Fruit fly (Drosophila melanogaster) whole organism, embryonic: ENCODE data around the gene Muc4B.

ENCODE experiments used
- CG10654 ChIP-seq: fragments of 200-800 bp; sonication (Bioruptor generic); optimal IDR thresholded peaks from 2 replicates; lab custom pipeline; 2016; ENCODE audit warnings: missing biosample characterization, missing genetic modification characterization
- CG11093 ChIP-seq: fragments of 200-800 bp; sonication (Bioruptor generic); IDR thresholded peaks from 3 replicates; pipeline ENCODE4 v1.3.6; 2022; ENCODE audit warnings: missing biosample characterization, missing genetic modification characterization
- CG11456 ChIP-seq: fragments of 200-800 bp; sonication (Bioruptor generic); IDR thresholded peaks from 3 replicates; pipeline ENCODE4 v1.3.6; 2022; ENCODE audit warnings: missing biosample characterization, missing genetic modification characterization
- CG11560 ChIP-seq: fragments of 200-800 bp; sonication (Bioruptor generic); IDR thresholded peaks from 3 replicates; pipeline ENCODE4 v1.3.6; 2022; ENCODE audit warnings: missing biosample characterization, missing genetic modification characterization
- CG13624 ChIP-seq: fragments of 200-800 bp; sonication (Bioruptor generic); optimal IDR thresholded peaks from 2 replicates; lab custom pipeline; 2016; ENCODE audit warnings: missing biosample characterization, missing genetic modification characterization
- CG14014 ChIP-seq: fragments of 200-800 bp; sonication (Bioruptor generic); IDR thresholded peaks from 2 replicates; pipeline ENCODE4 v1.3.6; 2022; ENCODE audit warnings: missing biosample characterization, missing genetic modification characterization
- CG15479 ChIP-seq: fragments of 200-800 bp; sonication (Bioruptor generic); optimal IDR thresholded peaks from 3 replicates; lab custom pipeline; 2019; ENCODE audit warnings: missing biosample characterization, mild to moderate bottlenecking, missing genetic modification characterization, moderate library complexity
- CG16815 ChIP-seq: fragments of 200-800 bp; sonication (Bioruptor generic); optimal IDR thresholded peaks from 3 replicates; lab custom pipeline; 2017; ENCODE audit warnings: missing biosample characterization, mild to moderate bottlenecking, missing genetic modification characterization
- CG17186 ChIP-seq: fragments of 200-800 bp; sonication (Bioruptor generic); optimal IDR thresholded peaks from 3 replicates; lab custom pipeline; 2017; ENCODE audit warnings: missing biosample characterization, missing genetic modification reagents, missing genetic modification characterization
- CG1792 ChIP-seq: fragments of 200-800 bp; sonication (Bioruptor generic); optimal IDR thresholded peaks from 2 replicates; lab custom pipeline; 2016; ENCODE audit warnings: missing biosample characterization, missing genetic modification characterization
- CG2129 ChIP-seq: fragments of 200-800 bp; sonication (Bioruptor generic); IDR thresholded peaks from 2 replicates; pipeline ENCODE4 v1.3.6; 2022; ENCODE audit warnings: missing biosample characterization, missing genetic modification characterization; ENCODE audit not compliant: partially characterized antibody
- CG2199 ChIP-seq: fragments of 200-800 bp; sonication (Bioruptor generic); IDR thresholded peaks from 3 replicates; pipeline ENCODE4 v1.3.6; 2022; ENCODE audit warnings: missing biosample characterization, missing genetic modification characterization
- CG31365 ChIP-seq: fragments of 200-800 bp; sonication (Bioruptor generic); optimal IDR thresholded peaks from 2 replicates; lab custom pipeline; 2018; ENCODE audit warnings: missing biosample characterization, mild to moderate bottlenecking, missing genetic modification characterization
- CG31441 ChIP-seq: fragments of 200-800 bp; sonication (Bioruptor generic); IDR thresholded peaks from 2 replicates; pipeline ENCODE4 v1.3.6; 2022; ENCODE audit warnings: missing biosample characterization, missing genetic modification characterization
- CG3995 ChIP-seq: fragments of 200-800 bp; sonication (Bioruptor generic); optimal IDR thresholded peaks from 3 replicates; lab custom pipeline; 2016; ENCODE audit warnings: missing biosample characterization, missing genetic modification characterization
- CG4328 ChIP-seq: fragments of 200-800 bp; sonication (Bioruptor generic); optimal IDR thresholded peaks from 3 replicates; lab custom pipeline; 2017; ENCODE audit warnings: missing biosample characterization, missing genetic modification reagents, missing genetic modification characterization
- CG6254 ChIP-seq: fragments of 200-800 bp; sonication (Bioruptor generic); optimal IDR thresholded peaks from 3 replicates; lab custom pipeline; 2017; ENCODE audit warnings: mild to moderate bottlenecking, missing biosample characterization, missing genetic modification reagents, missing genetic modification characterization
- CG7963 ChIP-seq: fragments of 200-800 bp; sonication (Bioruptor generic); IDR thresholded peaks from 3 replicates; pipeline ENCODE4 v1.3.6; 2022; ENCODE audit warnings: missing biosample characterization, missing genetic modification characterization; ENCODE audit not compliant: partially characterized antibody
- CG8944 ChIP-seq: fragments of 200-800 bp; sonication (Bioruptor generic); optimal IDR thresholded peaks from 3 replicates; lab custom pipeline; 2016; ENCODE audit warnings: missing biosample characterization, missing genetic modification characterization
- CG9215 ChIP-seq: fragments of 200-800 bp; sonication (Bioruptor generic); IDR thresholded peaks from 2 replicates; pipeline ENCODE4 v1.3.6; 2022; ENCODE audit warnings: missing biosample characterization, missing genetic modification characterization
- CG9932 ChIP-seq: fragments of 200-800 bp; sonication (Bioruptor generic); IDR thresholded peaks from 2 replicates; pipeline ENCODE4 v1.3.6; 2022; ENCODE audit warnings: missing biosample characterization, missing genetic modification characterization
- Chrac-16 ChIP-seq: fragments of 200-800 bp; sonication (Bioruptor generic); optimal IDR thresholded peaks from 3 replicates; lab custom pipeline; 2016; ENCODE audit warnings: missing biosample characterization, missing genetic modification characterization
- CoRest ChIP-seq: fragments of 200-800 bp; sonication (Bioruptor generic); optimal IDR thresholded peaks from 3 replicates; lab custom pipeline; 2018; ENCODE audit warnings: missing biosample characterization, mild to moderate bottlenecking, missing genetic modification characterization, moderate library complexity
- Deaf1 ChIP-seq: fragments of 200-800 bp; optimal IDR thresholded peaks from 3 replicates; lab custom pipeline; 2019; ENCODE audit warnings: missing biosample characterization, mild to moderate bottlenecking, missing genetic modification characterization, moderate library complexity
- Dp ChIP-seq: fragments of 200-800 bp; sonication (Bioruptor generic); optimal IDR thresholded peaks from 2 replicates; lab custom pipeline; 2018; ENCODE audit warnings: missing biosample characterization, mild to moderate bottlenecking, missing genetic modification characterization, moderate library complexity
- GATAe ChIP-seq: fragments of 200-800 bp; sonication (Bioruptor generic); conservative IDR thresholded peaks from 2 replicates; pipeline ENCODE4 v1.3.6; 2022; ENCODE audit warnings: missing biosample characterization, missing genetic modification characterization
- Hsf ChIP-seq: fragments of 200-800 bp; sonication (Bioruptor generic); optimal IDR thresholded peaks from 3 replicates; lab custom pipeline; 2016; ENCODE audit warnings: missing biosample characterization, missing genetic modification characterization
- MESR4 ChIP-seq: fragments of 200-800 bp; sonication (Bioruptor generic); optimal IDR thresholded peaks from 2 replicates; lab custom pipeline; 2018; ENCODE audit warnings: missing biosample characterization, mild to moderate bottlenecking, missing genetic modification characterization, moderate library complexity
- MTF-1 ChIP-seq: fragments of 200-800 bp; sonication (Bioruptor generic); optimal IDR thresholded peaks from 2 replicates; lab custom pipeline; 2018; ENCODE audit warnings: missing biosample characterization, mild to moderate bottlenecking, missing genetic modification characterization, borderline replicate concordance
- Max ChIP-seq: fragments of 200-800 bp; sonication (Bioruptor generic); optimal IDR thresholded peaks from 2 replicates; lab custom pipeline; 2016; ENCODE audit warnings: missing biosample characterization, mild to moderate bottlenecking, missing genetic modification characterization
- Meics ChIP-seq: fragments of 200-800 bp; sonication (Bioruptor generic); optimal IDR thresholded peaks from 2 replicates; lab custom pipeline; 2017; ENCODE audit warnings: missing biosample characterization, mild to moderate bottlenecking, missing genetic modification characterization
- Nf-YB ChIP-seq: fragments of 200-800 bp; sonication (Bioruptor generic); optimal IDR thresholded peaks from 3 replicates; lab custom pipeline; 2019; ENCODE audit warnings: missing biosample characterization, mild to moderate bottlenecking, missing genetic modification characterization, moderate library complexity
- Opbp ChIP-seq: fragments of 200-800 bp; sonication (Bioruptor generic); IDR thresholded peaks from 3 replicates; pipeline ENCODE4 v1.3.6; 2022; ENCODE audit warnings: missing biosample characterization, missing genetic modification characterization; ENCODE audit not compliant: partially characterized antibody
- Poxn ChIP-seq: fragments of 200-800 bp; sonication (Bioruptor generic); IDR thresholded peaks from 2 replicates; pipeline ENCODE4 v1.3.6; 2022; ENCODE audit warnings: missing biosample characterization, missing genetic modification characterization
- Ravus ChIP-seq: fragments of 200-800 bp; sonication (Bioruptor generic); IDR thresholded peaks from 2 replicates; pipeline ENCODE4 v1.3.6; 2022; ENCODE audit warnings: missing biosample characterization, missing genetic modification characterization
- aop ChIP-seq: fragments of 200-800 bp; sonication (Bioruptor generic); IDR thresholded peaks from 2 replicates; pipeline ENCODE4 v1.3.6; 2022; ENCODE audit warnings: missing biosample characterization, missing genetic modification characterization
- ase ChIP-seq: fragments of 200-800 bp; sonication (Bioruptor generic); IDR thresholded peaks from 3 replicates; pipeline ENCODE4 v1.3.6; 2022; ENCODE audit warnings: missing biosample characterization, missing genetic modification characterization
- chm ChIP-seq: fragments of 200-800 bp; sonication (Bioruptor generic); IDR thresholded peaks from 2 replicates; pipeline ENCODE4 v1.3.6; 2022; ENCODE audit warnings: missing biosample characterization, missing genetic modification characterization
- dm ChIP-seq: fragments of 200-800 bp; sonication (Bioruptor generic); optimal IDR thresholded peaks from 3 replicates; lab custom pipeline; 2016; ENCODE audit warnings: missing biosample characterization, missing genetic modification characterization
- emc ChIP-seq: fragments of 200-800 bp; sonication (Bioruptor generic); optimal IDR thresholded peaks from 2 replicates; lab custom pipeline; 2016; ENCODE audit warnings: missing biosample characterization, missing genetic modification characterization
- en ChIP-seq: fragments of 200-800 bp; sonication (Bioruptor generic); optimal IDR thresholded peaks from 2 replicates; lab custom pipeline; 2016; ENCODE audit warnings: missing biosample characterization, missing genetic modification characterization
- exex ChIP-seq: fragments of 200-800 bp; sonication (Bioruptor generic); optimal IDR thresholded peaks from 4 replicates; lab custom pipeline; 2018; ENCODE audit warnings: missing biosample characterization, mild to moderate bottlenecking, missing genetic modification characterization, moderate library complexity
- gsb ChIP-seq: fragments of 200-800 bp; sonication (Bioruptor generic); IDR thresholded peaks from 2 replicates; pipeline ENCODE4 v1.3.6; 2022; ENCODE audit warnings: missing biosample characterization, missing genetic modification characterization
- kah ChIP-seq: fragments of 200-800 bp; sonication (Bioruptor generic); optimal IDR thresholded peaks from 2 replicates; lab custom pipeline; 2018; ENCODE audit warnings: missing biosample characterization, mild to moderate bottlenecking, missing genetic modification characterization
- lab ChIP-seq: fragments of 200-800 bp; sonication (Bioruptor generic); optimal IDR thresholded peaks from 3 replicates; lab custom pipeline; 2017; ENCODE audit warnings: missing biosample characterization, missing genetic modification characterization, mild to moderate bottlenecking, moderate library complexity, missing genetic modification reagents
- maf-S ChIP-seq: fragments of 200-800 bp; sonication (Bioruptor generic); optimal IDR thresholded peaks from 2 replicates; lab custom pipeline; 2016; ENCODE audit warnings: missing biosample characterization, missing genetic modification characterization
- mam ChIP-seq: fragments of 200-800 bp; sonication (Bioruptor generic); optimal IDR thresholded peaks from 3 replicates; lab custom pipeline; 2016; ENCODE audit warnings: missing biosample characterization, missing genetic modification characterization
- mirr ChIP-seq: fragments of 200-800 bp; sonication (Bioruptor generic); optimal IDR thresholded peaks from 3 replicates; lab custom pipeline; 2018; ENCODE audit warnings: missing biosample characterization, mild to moderate bottlenecking, missing genetic modification characterization
- phol ChIP-seq: fragments of 200-800 bp; sonication (Bioruptor generic); optimal IDR thresholded peaks from 3 replicates; lab custom pipeline; 2018; ENCODE audit warnings: missing biosample characterization, mild to moderate bottlenecking, missing genetic modification characterization, moderate library complexity
- pros ChIP-seq: fragments of 200-800 bp; sonication (Bioruptor generic); optimal IDR thresholded peaks from 3 replicates; lab custom pipeline; 2019; ENCODE audit warnings: missing biosample characterization, mild to moderate bottlenecking, missing genetic modification characterization, moderate library complexity
- sisA ChIP-seq: fragments of 200-800 bp; sonication (Bioruptor generic); IDR thresholded peaks from 2 replicates; pipeline ENCODE4 v1.3.6; 2022; ENCODE audit warnings: missing biosample characterization, missing genetic modification characterization
- slbo ChIP-seq: fragments of 200-800 bp; sonication (Bioruptor generic); IDR thresholded peaks from 2 replicates; pipeline ENCODE4 v1.3.6; 2022; ENCODE audit warnings: missing biosample characterization, missing genetic modification characterization

The Muc4B gene

dm6 chrX:4262661-4263060, 16.7 kb upstream of the Muc4B start (continued):
- peak; percentile 74 for TF ChIP-seq lab
- TF ChIP-seq Ravus (GFP tag; lab: Robert Waterston, UW) = no peak
- 0 out of 3 replicates have a peak, but pooled peaks have one; percentile 31 for TF ChIP-seq CG11456 (GFP tag; lab: Robert Waterston, UW)
- TF ChIP-seq CG2129 (GFP tag; lab: Robert Waterston, UW) = no peak
- TF ChIP-seq Meics (GFP tag; lab: Kevin White, UChicago) = peak; percentile 65
- TF ChIP-seq MTF-1 = no peak
- 0 out of 2 replicates have a peak, but pooled peaks have one; percentile 33 for TF ChIP-seq CG9932 (GFP tag; lab: Robert Waterston, UW)
- TF ChIP-seq Dp (GFP tag; lab: Kevin White, UChicago) = no peak
- peak; percentile 69 for TF ChIP-seq slbo (GFP tag; lab: Robert Waterston, UW)
- TF ChIP-seq maf-S (GFP tag; lab: Kevin White, UChicago) = peak; percentile 4
- no peak for TF ChIP-seq Max
- TF ChIP-seq ase (GFP tag; lab: Robert Waterston, UW) = no peak
- peak; percentile 38 for TF ChIP-seq Hsf
- TF ChIP-seq aop (GFP tag; lab: Robert Waterston, UW) = no peak
- no peak for TF ChIP-seq CG1792
- TF ChIP-seq CG14014 (GFP tag; lab: Robert Waterston, UW) = 0 out of 2 replicates have a peak, but pooled peaks have one; percentile 38
- peak; percentile 57 for TF ChIP-seq sisA
- TF ChIP-seq CG11560 (tag; lab: Robert Waterston, UW) = no peak
- no peak for TF ChIP-seq CG4328
- TF ChIP-seq CG15479 (GFP tag; lab: Kevin White, UChicago) = no peak
- no peak for TF ChIP-seq CG6254 (GFP tag; lab: Kevin White, UChicago)
- no peak for TF ChIP-seq CG11093 (GFP tag; lab: Robert Waterston, UW)
- TF ChIP-seq exex (tag; lab: Kevin White, UChicago) = no peak
- peak; percentile 5 for TF ChIP-seq CG16815 (GFP tag; lab: Kevin White, UChicago)
- TF ChIP-seq CG2199 = no peak
- TF ChIP-seq mirr (GFP tag; lab: Kevin White, UChicago) = no peak
- TF ChIP-seq CG17186 (GFP tag; lab: Kevin White, UChicago) = no peak
- peak; percentile 24 for TF ChIP-seq Chrac-16
- TF ChIP-seq CoRest (tag; lab: Kevin White, UChicago) = peak; percentile 55
- TF ChIP-seq phol (tag; lab: Kevin White, UChicago) = peak; percentile 41
- TF ChIP-seq Nf-YB = no peak
- TF ChIP-seq CG31441 (GFP tag; lab: Robert Waterston, UW) = 0 out of 2 replicates have a peak, but pooled peaks have one; percentile 42
- TF ChIP-seq CG8944 (GFP tag; lab: Kevin White, UChicago) = peak; percentile 9
- TF ChIP-seq emc (GFP tag; lab: Kevin White, UChicago) = no peak
- peak; percentile 51 for TF ChIP-seq CG9215 (GFP tag; lab: Robert Waterston, UW)
- TF ChIP-seq GATAe (GFP tag; lab: Robert Waterston, UW) = no peak
- no peak for TF ChIP-seq en (GFP tag; lab: Kevin White, UChicago)
- TF ChIP-seq CG7963 (GFP tag; lab: Robert Waterston, UW) = no peak
- TF ChIP-seq CG3995 (GFP tag; lab: Kevin White, UChicago) = no peak
- TF ChIP-seq gsb (GFP tag; lab: Robert Waterston, UW) = no peak
- peak; percentile 40 for TF ChIP-seq CG13624 (GFP tag; lab: Kevin White, UChicago)
- peak; percentile 50 for TF ChIP-seq mam
- no peak for TF ChIP-seq dm (GFP tag; lab: Kevin White, UChicago)
- TF ChIP-seq MESR4 = no peak
- TF ChIP-seq CG10654 (GFP tag; lab: Kevin White, UChicago) = no peak
- TF ChIP-seq Poxn (GFP tag; lab: Robert Waterston, UW) = no peak
- TF ChIP-seq Deaf1 (tag; lab: Kevin White, UChicago) = peak; percentile 7
- TF ChIP-seq Opbp (GFP tag; lab: Robert Waterston, UW) = no peak
- TF ChIP-seq pros = no peak
- TF ChIP-seq CG31365 (tag; lab: Kevin White, UChicago) = no peak
- no peak for TF ChIP-seq kah
- TF ChIP-seq chm (GFP tag; lab: Robert Waterston, UW) = peak; percentile 51
